Worm (Caenorhabditis elegans): ENCODE results near the gene R02F2.6.

DNA sequence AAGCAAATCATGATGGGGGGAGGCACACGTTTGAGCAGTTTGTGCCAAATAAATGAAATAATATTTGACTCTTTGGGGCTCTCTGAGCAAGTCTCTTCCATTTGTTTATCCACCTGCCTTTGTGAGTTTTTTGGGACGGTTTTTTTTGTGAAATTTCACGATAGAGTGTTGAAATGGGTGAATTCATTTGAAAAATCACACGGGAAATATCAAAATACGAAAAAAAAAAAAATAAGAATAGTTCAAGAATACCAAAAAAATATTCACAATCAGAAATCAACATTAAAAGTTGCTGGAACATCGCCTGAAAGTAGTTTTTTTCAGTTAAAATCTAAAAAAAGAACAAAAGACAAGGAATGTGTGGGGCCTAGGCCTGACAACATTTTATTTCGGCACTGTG lies 33.8 kb upstream of the R02F2.6 start, which contains the start of gene pqn-25:
- no peak for TF ChIP-seq tra-4 (tag; optimal IDR thresholded peaks at IDR 0.05)
- no peak for TF ChIP-seq flt-1 (GFP tag; IDR thresholded peaks at IDR 0.05)
- no peak for TF ChIP-seq aly-1 (tag; optimal IDR thresholded peaks at IDR 0.05)
- TF ChIP-seq hnd-1 (tag; optimal IDR thresholded peaks at IDR 0.05) = no peak
- no peak for TF ChIP-seq sea-1 (GFP tag; conservative IDR thresholded peaks at IDR 0.05)
- no peak for TF ChIP-seq ama-1 (optimal IDR thresholded peaks at IDR 0.05)
- no peak for TF ChIP-seq pes-1 (GFP tag; IDR thresholded peaks at IDR 0.05)
- TF ChIP-seq scrt-1 (GFP tag; IDR thresholded peaks at IDR 0.05) = no peak
- TF ChIP-seq hmg-4 (GFP tag; optimal IDR thresholded peaks at IDR 0.05) = no peak
- TF ChIP-seq tbx-11 (GFP tag; IDR thresholded peaks at IDR 0.05) = no peak
